Worm (Caenorhabditis elegans) whole organism, L4 larva: ENCODE measurements around the gene gap-1.
A peak's percentile ranks its signal among the peaks of the same experiment; 100 is the strongest.

Source experiments
- F26F4.8 ChIP-seq: fragments of 200-800 bp; sonication (Bioruptor generic); conservative IDR thresholded peaks from 2 replicates; pipeline ENCODE4 v1.3.6; 2022; ENCODE audit warnings: missing genetic modification characterization, missing compliant biosample characterization
- F37D6.2 ChIP-seq: sonication (generic microtip); optimal IDR thresholded peaks from 2 replicates; lab custom pipeline; 2016; ENCODE audit warnings: mild to moderate bottlenecking, missing genetic modification characterization, missing compliant biosample characterization
- F49E8.2 ChIP-seq: sonication (generic microtip); optimal IDR thresholded peaks from 2 replicates; lab custom pipeline; 2016; ENCODE audit warnings: missing compliant biosample characterization, mild to moderate bottlenecking, missing genetic modification characterization, borderline replicate concordance
- R02D3.7 ChIP-seq: fragments of 150-350 bp; sonication (generic microtip); optimal IDR thresholded peaks from 3 replicates; lab custom pipeline; 2014; ENCODE audit warnings: missing biosample characterization, missing genetic modification characterization
- T20F7.1 ChIP-seq: fragments of 200-800 bp; sonication (Bioruptor generic); optimal IDR thresholded peaks from 2 replicates; lab custom pipeline; 2018; ENCODE audit warnings: mild to moderate bottlenecking, missing genetic modification characterization, missing compliant biosample characterization
- Y105C5A.15 ChIP-seq: fragments of 200-800 bp; sonication (Bioruptor generic); IDR thresholded peaks from 2 replicates; pipeline ENCODE4 v1.3.6; 2022; ENCODE audit warnings: missing genetic modification characterization, missing compliant biosample characterization
- ZK337.2 ChIP-seq: fragments of 200-800 bp; sonication (Bioruptor generic); IDR thresholded peaks from 2 replicates; pipeline ENCODE4 v1.3.6; 2022; ENCODE audit warnings: missing genetic modification reagents, missing genetic modification characterization, missing compliant biosample characterization
- aly-2 ChIP-seq: sonication (generic microtip); optimal IDR thresholded peaks from 2 replicates; lab custom pipeline; 2018; ENCODE audit warnings: missing biosample characterization, missing genetic modification characterization
- ceh-28 ChIP-seq: fragments of 150-350 bp; optimal IDR thresholded peaks from 2 replicates; lab custom pipeline; 2014; ENCODE audit warnings: missing biosample characterization, missing genetic modification reagents, missing genetic modification characterization
- ceh-62 ChIP-seq: sonication (generic microtip); optimal IDR thresholded peaks from 2 replicates; lab custom pipeline; 2017; ENCODE audit warnings: missing biosample characterization, missing genetic modification characterization
- ceh-82 ChIP-seq: sonication (generic microtip); optimal IDR thresholded peaks from 2 replicates; lab custom pipeline; 2017; ENCODE audit warnings: missing biosample characterization, missing genetic modification characterization
- daf-16 ChIP-seq, 3 experiments: sonication (generic microtip); optimal IDR thresholded peaks; 2 replicates each; lab custom pipeline; 2016 to 2017; ENCODE audit warnings: missing genetic modification characterization in 3 of 3, missing genetic modification reagents in 3 of 3, mild to moderate bottlenecking in 2 of 3, missing compliant biosample characterization in 2 of 3, missing biosample characterization in 1 of 3, moderate library complexity in 1 of 3
- dmd-6 ChIP-seq: fragments of 200-800 bp; sonication (Bioruptor generic); IDR thresholded peaks from 2 replicates; pipeline ENCODE4 v1.3.6; 2022; ENCODE audit warnings: missing genetic modification reagents, missing genetic modification characterization, missing compliant biosample characterization
- dmd-8 ChIP-seq: fragments of 200-800 bp; sonication (Bioruptor generic); IDR thresholded peaks from 2 replicates; pipeline ENCODE4 v1.3.6; 2022; ENCODE audit warnings: missing genetic modification characterization, missing compliant biosample characterization
- dpl-1 ChIP-seq: fragments of 150-350 bp; optimal IDR thresholded peaks from 2 replicates; lab custom pipeline; 2014; ENCODE audit warnings: missing biosample characterization, missing genetic modification reagents, missing genetic modification characterization
- duxl-1 ChIP-seq: sonication (generic microtip); optimal IDR thresholded peaks from 2 replicates; lab custom pipeline; 2016; ENCODE audit warnings: mild to moderate bottlenecking, missing genetic modification characterization, moderate library complexity, missing compliant biosample characterization; ENCODE audit not compliant: poor library complexity
- dve-1 ChIP-seq: sonication (generic microtip); optimal IDR thresholded peaks from 2 replicates; lab custom pipeline; 2017; ENCODE audit warnings: antibody characterized with exemption, mild to moderate bottlenecking, missing genetic modification characterization, missing compliant biosample characterization; ENCODE audit not compliant: insufficient read depth
- egl-43 ChIP-seq: fragments of 200-800 bp; sonication (Bioruptor generic); IDR thresholded peaks from 2 replicates; pipeline ENCODE4 v1.3.6; 2022; ENCODE audit warnings: missing genetic modification reagents, missing genetic modification characterization, missing compliant biosample characterization
- fos-1 ChIP-seq: fragments of 150-350 bp; optimal IDR thresholded peaks from 2 replicates; lab custom pipeline; 2014; ENCODE audit warnings: missing biosample characterization, missing genetic modification characterization
- gei-8 ChIP-seq: fragments of 200-800 bp; sonication (Bioruptor generic); optimal IDR thresholded peaks from 2 replicates; lab custom pipeline; 2018; ENCODE audit warnings: mild to moderate bottlenecking, missing genetic modification characterization, missing compliant biosample characterization
- hmg-1.1 ChIP-seq: fragments of 200-800 bp; sonication (Bioruptor generic); IDR thresholded peaks from 2 replicates; pipeline ENCODE4 v1.3.6; 2022; ENCODE audit warnings: missing genetic modification reagents, missing genetic modification characterization, missing compliant biosample characterization
- jun-1 ChIP-seq: fragments of 150-350 bp; optimal IDR thresholded peaks from 2 replicates; lab custom pipeline; 2014; ENCODE audit warnings: missing biosample characterization, missing genetic modification reagents, missing genetic modification characterization
- lin-1 ChIP-seq: fragments of 200-800 bp; sonication (Bioruptor generic); IDR thresholded peaks from 2 replicates; pipeline ENCODE4 v1.3.6; 2022; ENCODE audit warnings: missing genetic modification reagents, missing genetic modification characterization, missing compliant biosample characterization
- lin-13 ChIP-seq: fragments of 150-350 bp; optimal IDR thresholded peaks from 2 replicates; lab custom pipeline; 2014; ENCODE audit warnings: missing biosample characterization, missing genetic modification reagents, missing genetic modification characterization
- lin-39 ChIP-seq: fragments of 150-350 bp; optimal IDR thresholded peaks from 2 replicates; lab custom pipeline; 2014; ENCODE audit warnings: missing biosample characterization, missing genetic modification reagents, missing genetic modification characterization
- madf-9 ChIP-seq: fragments of 200-800 bp; sonication (Bioruptor generic); conservative IDR thresholded peaks from 2 replicates; pipeline ENCODE4 v1.3.6; 2022; ENCODE audit warnings: missing genetic modification reagents, missing genetic modification characterization, missing compliant biosample characterization
- mes-2 ChIP-seq: sonication (generic microtip); optimal IDR thresholded peaks from 2 replicates; lab custom pipeline; 2016; ENCODE audit warnings: missing genotype, mild to moderate bottlenecking, missing genetic modification characterization, missing compliant biosample characterization; ENCODE audit not compliant: poor library complexity, severe bottlenecking
- mxl-3 ChIP-seq: fragments of 200-800 bp; sonication (Bioruptor generic); optimal IDR thresholded peaks from 2 replicates; lab custom pipeline; 2018; ENCODE audit warnings: mild to moderate bottlenecking, missing genetic modification characterization, missing compliant biosample characterization
- nhr-10 ChIP-seq: fragments of 150-350 bp; optimal IDR thresholded peaks from 2 replicates; lab custom pipeline; 2014; ENCODE audit warnings: missing biosample characterization, missing genetic modification characterization
- nhr-102 ChIP-seq: sonication (generic microtip); optimal IDR thresholded peaks from 2 replicates; lab custom pipeline; 2016; ENCODE audit warnings: mild to moderate bottlenecking, missing genetic modification characterization, moderate library complexity, missing compliant biosample characterization
- nhr-11 ChIP-seq: fragments of 150-350 bp; optimal IDR thresholded peaks from 2 replicates; lab custom pipeline; 2014; ENCODE audit warnings: missing biosample characterization, missing genetic modification characterization
- nhr-28 ChIP-seq: fragments of 150-350 bp; optimal IDR thresholded peaks from 2 replicates; lab custom pipeline; 2014; ENCODE audit warnings: missing biosample characterization, missing genetic modification characterization
- nhr-41 ChIP-seq: fragments of 200-800 bp; sonication (Bioruptor generic); IDR thresholded peaks from 2 replicates; pipeline ENCODE4 v1.3.6; 2022; ENCODE audit warnings: missing genetic modification reagents, missing genetic modification characterization, missing compliant biosample characterization
- nhr-76 ChIP-seq: fragments of 150-350 bp; optimal IDR thresholded peaks from 2 replicates; lab custom pipeline; 2014; ENCODE audit warnings: missing biosample characterization, missing genetic modification characterization
- nhr-77 ChIP-seq: fragments of 150-350 bp; optimal IDR thresholded peaks from 2 replicates; lab custom pipeline; 2014; ENCODE audit warnings: missing biosample characterization, missing genetic modification characterization
- pha-4 ChIP-seq, 2 experiments: fragments of 150-350 bp in 1 of 2; fragments of 200-800 bp in 1 of 2; sonication (Bioruptor generic) in 1 of 2; IDR thresholded peaks in 1 of 2; optimal IDR thresholded peaks in 1 of 2; 2 replicates each; pipeline versions ENCODE4 v1.3.6 to Lab custom; 2014 to 2022; ENCODE audit warnings: missing genetic modification characterization in 2 of 2, missing genetic modification reagents in 2 of 2, missing biosample characterization in 1 of 2, missing compliant biosample characterization in 1 of 2
- rbr-2 ChIP-seq: sonication (generic microtip); optimal IDR thresholded peaks from 2 replicates; lab custom pipeline; 2016; ENCODE audit warnings: missing genotype, missing genetic modification characterization, missing compliant biosample characterization
- saeg-2 ChIP-seq: fragments of 200-800 bp; sonication (Bioruptor generic); IDR thresholded peaks from 2 replicates; pipeline ENCODE4 v1.3.6; 2022; ENCODE audit warnings: missing genetic modification reagents, missing genetic modification characterization, missing compliant biosample characterization
- set-16 ChIP-seq: fragments of 200-800 bp; sonication (Bioruptor generic); IDR thresholded peaks from 2 replicates; pipeline ENCODE4 v1.3.6; 2022; ENCODE audit warnings: missing genetic modification reagents, missing genetic modification characterization, missing compliant biosample characterization
- skn-1 ChIP-seq: fragments of 150-350 bp; optimal IDR thresholded peaks from 2 replicates; lab custom pipeline; 2014; ENCODE audit warnings: missing biosample characterization, missing genetic modification characterization
- snpc-4 ChIP-seq: fragments of 150-350 bp; optimal IDR thresholded peaks from 2 replicates; lab custom pipeline; 2014; ENCODE audit warnings: missing biosample characterization, missing genetic modification characterization
- spr-3 ChIP-seq: fragments of 200-800 bp; sonication (Bioruptor generic); optimal IDR thresholded peaks from 2 replicates; lab custom pipeline; 2018; ENCODE audit warnings: mild to moderate bottlenecking, missing genetic modification characterization, missing compliant biosample characterization
- unc-130 ChIP-seq: sonication (generic microtip); optimal IDR thresholded peaks from 2 replicates; lab custom pipeline; 2016; ENCODE audit warnings: missing genetic modification reagents, missing genetic modification characterization, missing compliant biosample characterization
- unc-62 ChIP-seq, 3 experiments: fragments of 150-350 bp in 1 of 3; sonication (generic microtip); optimal IDR thresholded peaks in 2 of 3; peaks in 1 of 3; 1 replicate in 1 of 3; 2 replicates in 2 of 3; lab custom pipeline; 2014 to 2017; ENCODE audit warnings: missing biosample characterization in 3 of 3, missing genetic modification characterization in 3 of 3, missing genetic modification reagents in 3 of 3, missing genotype in 1 of 3
- vab-7 ChIP-seq: fragments of 200-800 bp; sonication (Bioruptor generic); IDR thresholded peaks from 2 replicates; pipeline ENCODE4 v1.3.6; 2022; ENCODE audit warnings: missing genetic modification reagents, missing genetic modification characterization, missing compliant biosample characterization
- zag-1 ChIP-seq: fragments of 150-350 bp; optimal IDR thresholded peaks from 2 replicates; lab custom pipeline; 2014; ENCODE audit warnings: missing biosample characterization, missing genetic modification characterization
- zfp-2 ChIP-seq: sonication (generic microtip); optimal IDR thresholded peaks from 2 replicates; lab custom pipeline; 2016; ENCODE audit warnings: mild to moderate bottlenecking, missing genetic modification characterization, missing compliant biosample characterization
- zip-11 ChIP-seq: fragments of 200-800 bp; sonication (Bioruptor generic); IDR thresholded peaks from 2 replicates; pipeline ENCODE4 v1.3.6; 2022; ENCODE audit warnings: missing genetic modification characterization, missing compliant biosample characterization
- ztf-11 ChIP-seq: fragments of 150-350 bp; optimal IDR thresholded peaks from 2 replicates; lab custom pipeline; 2014; ENCODE audit warnings: missing biosample characterization, missing genetic modification characterization
- ztf-7 ChIP-seq: fragments of 150-350 bp; optimal IDR thresholded peaks from 2 replicates; lab custom pipeline; 2014; ENCODE audit warnings: missing biosample characterization, missing genetic modification characterization

Gene gap-1

ce11 chrX:2237438-2237961 is 45.2 kb downstream of the gap-1 start, which contains the start of gene vha-15:
TSS of gene vha-15 (plus strand) at chrX:2237911.
- TF ChIP-seq lin-13 (GFP tag; lab: Kevin White, UChicago) = peak; percentile 79
- TF ChIP-seq zip-11 = no peak
- peak; percentile 78 for TF ChIP-seq hmg-1.1 (GFP tag; lab: Robert Waterston, UW)
- peak; percentile 4 for TF ChIP-seq zfp-2 (tag; lab: Kevin White, UChicago)
- no peak for TF ChIP-seq spr-3 (GFP tag; lab: Kevin White, UChicago)
- TF ChIP-seq egl-43 (GFP tag; lab: Robert Waterston, UW) = no peak
- TF ChIP-seq lin-1 = no peak
- peak; percentile 85 for TF ChIP-seq mes-2 (tag; lab: Kevin White, UChicago)
- no peak for TF ChIP-seq jun-1
- TF ChIP-seq aly-2 (tag; lab: Kevin White, UChicago) = no peak
- no peak for TF ChIP-seq mxl-3 (GFP tag; lab: Kevin White, UChicago)
- TF ChIP-seq skn-1 (tag; lab: Kevin White, UChicago) = no peak
- no peak for TF ChIP-seq daf-16 (GFP tag; optimal IDR thresholded peaks at IDR 0.05; lab: Kevin White, UChicago)
- peak; percentile 81 for TF ChIP-seq daf-16 (tag; optimal IDR thresholded peaks at IDR 0.05; lab: Kevin White, UChicago)
- no peak for TF ChIP-seq saeg-2 (GFP tag; lab: Robert Waterston, UW)
- TF ChIP-seq dmd-6 = peak; percentile 66
- no peak for TF ChIP-seq F49E8.2 (tag; lab: Kevin White, UChicago)
- peak; percentile 80 for TF ChIP-seq dve-1 (tag; lab: Kevin White, UChicago)
- TF ChIP-seq F37D6.2 (tag; lab: Kevin White, UChicago) = no peak
- TF ChIP-seq T20F7.1 (GFP tag; lab: Kevin White, UChicago) = no peak
- TF ChIP-seq nhr-41 = no peak
- TF ChIP-seq nhr-11 = peak; percentile 61
- TF ChIP-seq unc-130 = no peak
- no peak for TF ChIP-seq dmd-8
- TF ChIP-seq nhr-10 (tag; lab: Kevin White, UChicago) = no peak
- TF ChIP-seq Y105C5A.15 (GFP tag; lab: Robert Waterston, UW) = no peak
- no peak; the same call in 1 of the 2 replicates for TF ChIP-seq vab-7
- TF ChIP-seq rbr-2 (tag; lab: Kevin White, UChicago) = peak; percentile 82
- no peak for TF ChIP-seq nhr-102 (tag; lab: Kevin White, UChicago)
- TF ChIP-seq ceh-28 (tag; lab: Kevin White, UChicago) = peak; percentile 65
- TF ChIP-seq dpl-1 (GFP tag; lab: Kevin White, UChicago) = peak; percentile 58
- TF ChIP-seq madf-9 (GFP tag; lab: Robert Waterston, UW) = no peak
- TF ChIP-seq gei-8 = no peak
- no peak for TF ChIP-seq R02D3.7
- TF ChIP-seq ceh-82 (tag; lab: Kevin White, UChicago) = no peak
- TF ChIP-seq unc-62 (GFP tag; optimal IDR thresholded peaks at IDR 0.05 in 1 of 2; lab: Kevin White, UChicago) = peak in 1 of 2 experiments; percentile 81
- TF ChIP-seq unc-62 (tag; optimal IDR thresholded peaks at IDR 0.05; lab: Kevin White, UChicago) = no peak
- TF ChIP-seq nhr-76 (tag; lab: Kevin White, UChicago) = no peak
- no peak for TF ChIP-seq zag-1 (tag; lab: Kevin White, UChicago)
- no peak for TF ChIP-seq ztf-11 (tag; lab: Kevin White, UChicago)
- no peak for TF ChIP-seq ZK337.2 (GFP tag; lab: Robert Waterston, UW)
- no peak for TF ChIP-seq snpc-4
- no peak for TF ChIP-seq F26F4.8 (GFP tag; lab: Robert Waterston, UW)
- TF ChIP-seq ztf-7 (tag; lab: Kevin White, UChicago) = no peak
- no peak for TF ChIP-seq fos-1 (tag; lab: Kevin White, UChicago)
- TF ChIP-seq lin-39 (tag; lab: Kevin White, UChicago) = no peak
- TF ChIP-seq duxl-1 (tag; lab: Kevin White, UChicago) = peak; percentile 51
- TF ChIP-seq nhr-28 (tag; lab: Kevin White, UChicago) = peak; percentile 71
- TF ChIP-seq set-16 (GFP tag; lab: Robert Waterston, UW) = no peak
- TF ChIP-seq pha-4 (GFP tag; IDR thresholded peaks at IDR 0.05; lab: Robert Waterston, UW) = 0 out of 2 replicates have a peak, but pooled peaks have one; percentile 35
- peak; percentile 31 for TF ChIP-seq pha-4 (tag; optimal IDR thresholded peaks at IDR 0.05; lab: Kevin White, UChicago)
- peak; percentile 67 for TF ChIP-seq nhr-77 (tag; lab: Kevin White, UChicago)
- no peak for TF ChIP-seq ceh-62 (tag; lab: Kevin White, UChicago)
